Worm (Caenorhabditis elegans) whole organism, L2 larva: ENCODE measurements around the gene mvb-12.

Experiments
- ama-1 ChIP-seq: fragments of 150-350 bp; optimal IDR thresholded peaks from 2 replicates; lab custom pipeline; 2018; ENCODE audit warnings: inconsistent platforms
- elt-3 ChIP-seq: sonication (generic microtip); optimal IDR thresholded peaks from 2 replicates; lab custom pipeline; 2017; ENCODE audit warnings: missing biosample characterization, missing genetic modification characterization
- lsy-2 ChIP-seq, 2 experiments: fragments of 150-350 bp in 1 of 2; sonication (generic microtip) in 1 of 2; optimal IDR thresholded peaks; 2 replicates each; lab custom pipeline; 2014 to 2017; ENCODE audit warnings: missing biosample characterization in 2 of 2, missing genetic modification characterization in 2 of 2

- TF ChIP-seq lsy-2 (tag; optimal IDR thresholded peaks at IDR 0.05; lab: Kevin White, UChicago) (no peak), elt-3 (tag; lab: Kevin White, UChicago) (no peak), ama-1 (lab: Kevin White, UChicago) (no peak)
These were observed 18.9 kb downstream of the mvb-12 start for ce11 chrIV:7849235-7849634.
